Fruit fly (Drosophila melanogaster) whole organism, embryonic: ENCODE data around the gene Rtc1.
A peak's percentile ranks its signal among the peaks of the same experiment; 100 is the strongest.

Experiments used
- B-H1 ChIP-seq: fragments of 200-800 bp; sonication (Bioruptor generic); IDR thresholded peaks from 3 replicates; pipeline ENCODE4 v1.3.6; 2022; ENCODE audit warnings: missing biosample characterization, missing genetic modification characterization
- CG10267 ChIP-seq: fragments of 200-800 bp; sonication (Bioruptor generic); optimal IDR thresholded peaks from 2 replicates; lab custom pipeline; 2018; ENCODE audit warnings: missing biosample characterization, mild to moderate bottlenecking, missing genetic modification characterization, moderate library complexity
- CG10979 ChIP-seq: fragments of 200-800 bp; sonication (Bioruptor generic); optimal IDR thresholded peaks from 2 replicates; lab custom pipeline; 2018; ENCODE audit warnings: missing biosample characterization, mild to moderate bottlenecking, missing genetic modification characterization, moderate library complexity
- CG11247 ChIP-seq: fragments of 200-800 bp; sonication (Bioruptor generic); IDR thresholded peaks from 2 replicates; pipeline ENCODE4 v1.3.6; 2022; ENCODE audit warnings: missing biosample characterization, missing genetic modification characterization
- CG12391 ChIP-seq: fragments of 200-800 bp; sonication (Bioruptor generic); optimal IDR thresholded peaks from 3 replicates; lab custom pipeline; 2018; ENCODE audit warnings: missing biosample characterization, mild to moderate bottlenecking, missing genetic modification characterization, moderate library complexity
- CG12659 ChIP-seq: fragments of 200-800 bp; sonication (Bioruptor generic); optimal IDR thresholded peaks from 3 replicates; lab custom pipeline; 2017; ENCODE audit warnings: mild to moderate bottlenecking, missing biosample characterization, missing genetic modification reagents, missing genetic modification characterization
- CG12769 ChIP-seq: fragments of 200-800 bp; sonication (Bioruptor generic); optimal IDR thresholded peaks from 2 replicates; lab custom pipeline; 2019; ENCODE audit warnings: missing biosample characterization, mild to moderate bottlenecking, missing genetic modification characterization, moderate library complexity
- CG17385 ChIP-seq: fragments of 200-800 bp; sonication (Bioruptor generic); optimal IDR thresholded peaks from 3 replicates; lab custom pipeline; 2018; ENCODE audit warnings: missing biosample characterization, mild to moderate bottlenecking, missing genetic modification characterization
- CG18262 ChIP-seq: fragments of 200-800 bp; optimal IDR thresholded peaks from 3 replicates; lab custom pipeline; 2019; ENCODE audit warnings: missing biosample characterization, mild to moderate bottlenecking, missing genetic modification characterization, moderate library complexity
- CG1832 ChIP-seq: fragments of 200-800 bp; sonication (Bioruptor generic); optimal IDR thresholded peaks from 2 replicates; lab custom pipeline; 2017; ENCODE audit warnings: missing biosample characterization, mild to moderate bottlenecking, missing genetic modification characterization, inconsistent platforms
- CG18619 ChIP-seq: fragments of 200-800 bp; sonication (Bioruptor generic); optimal IDR thresholded peaks from 3 replicates; lab custom pipeline; 2017; ENCODE audit warnings: missing biosample characterization, mild to moderate bottlenecking, missing genetic modification characterization
- CG3163 ChIP-seq: fragments of 200-800 bp; sonication (Bioruptor generic); optimal IDR thresholded peaks from 3 replicates; lab custom pipeline; 2016; ENCODE audit warnings: missing biosample characterization, missing genetic modification characterization
- CG6654 ChIP-seq: fragments of 200-800 bp; sonication (Bioruptor generic); optimal IDR thresholded peaks from 2 replicates; lab custom pipeline; 2017; ENCODE audit warnings: missing biosample characterization, mild to moderate bottlenecking, missing genetic modification characterization
- CG6689 ChIP-seq: fragments of 200-800 bp; sonication (Bioruptor generic); IDR thresholded peaks from 2 replicates; pipeline ENCODE4 v1.3.6; 2022; ENCODE audit warnings: missing biosample characterization, missing genetic modification characterization
- CG9215 ChIP-seq: fragments of 200-800 bp; sonication (Bioruptor generic); IDR thresholded peaks from 2 replicates; pipeline ENCODE4 v1.3.6; 2022; ENCODE audit warnings: missing biosample characterization, missing genetic modification characterization
- CG9797 ChIP-seq: fragments of 200-800 bp; sonication (Bioruptor generic); optimal IDR thresholded peaks from 3 replicates; lab custom pipeline; 2018; ENCODE audit warnings: missing biosample characterization, mild to moderate bottlenecking, missing genetic modification characterization
- CTCF ChIP-seq: fragments of 200-800 bp; sonication (Bioruptor generic); optimal IDR thresholded peaks from 2 replicates; lab custom pipeline; 2017; ENCODE audit warnings: missing biosample characterization, mild to moderate bottlenecking, missing genetic modification characterization, moderate library complexity
- Camta ChIP-seq: fragments of 200-800 bp; sonication (Bioruptor generic); optimal IDR thresholded peaks from 2 replicates; lab custom pipeline; 2016; ENCODE audit warnings: missing biosample characterization, missing genetic modification characterization
- Dll ChIP-seq: fragments of 200-800 bp; sonication (Bioruptor generic); IDR thresholded peaks from 4 replicates; pipeline ENCODE4 v1.3.6; 2022; ENCODE audit warnings: missing biosample characterization, missing genetic modification characterization; ENCODE audit not compliant: partially characterized antibody
- Drgx ChIP-seq: fragments of 200-800 bp; sonication (Bioruptor generic); IDR thresholded peaks from 2 replicates; pipeline ENCODE4 v1.3.6; 2022; ENCODE audit warnings: missing biosample characterization, missing genetic modification characterization
- Fer1 ChIP-seq: fragments of 200-800 bp; sonication (Bioruptor generic); optimal IDR thresholded peaks from 2 replicates; lab custom pipeline; 2017; ENCODE audit warnings: missing biosample characterization, mild to moderate bottlenecking, missing genetic modification characterization
- Fer2 ChIP-seq: fragments of 200-800 bp; sonication (Bioruptor generic); optimal IDR thresholded peaks from 2 replicates; lab custom pipeline; 2018; ENCODE audit warnings: missing biosample characterization, mild to moderate bottlenecking, missing genetic modification characterization, moderate library complexity
- Kr ChIP-seq: fragments of 200-800 bp; sonication (Bioruptor generic); optimal IDR thresholded peaks from 2 replicates; lab custom pipeline; 2017; ENCODE audit warnings: missing biosample characterization, mild to moderate bottlenecking, missing genetic modification characterization
- NfI ChIP-seq: fragments of 200-800 bp; sonication (Bioruptor generic); optimal IDR thresholded peaks from 3 replicates; lab custom pipeline; 2018; ENCODE audit warnings: missing biosample characterization, mild to moderate bottlenecking, missing genetic modification characterization, moderate library complexity
- Oaz ChIP-seq: fragments of 200-800 bp; sonication (Bioruptor generic); IDR thresholded peaks from 2 replicates; pipeline ENCODE4 v1.3.6; 2022; ENCODE audit warnings: missing biosample characterization, missing genetic modification characterization
- Optix ChIP-seq: fragments of 200-800 bp; sonication (Bioruptor generic); IDR thresholded peaks from 3 replicates; pipeline ENCODE4 v1.3.6; 2022; ENCODE audit warnings: missing biosample characterization, missing genetic modification characterization
- Poxn ChIP-seq: fragments of 200-800 bp; sonication (Bioruptor generic); IDR thresholded peaks from 2 replicates; pipeline ENCODE4 v1.3.6; 2022; ENCODE audit warnings: missing biosample characterization, missing genetic modification characterization
- Rx ChIP-seq: fragments of 200-800 bp; sonication (Bioruptor generic); IDR thresholded peaks from 2 replicates; pipeline ENCODE4 v1.3.6; 2022; ENCODE audit warnings: missing biosample characterization, missing genetic modification characterization
- ato ChIP-seq: fragments of 200-800 bp; sonication (Bioruptor generic); IDR thresholded peaks from 2 replicates; pipeline ENCODE4 v1.3.6; 2022; ENCODE audit warnings: missing biosample characterization, missing genetic modification characterization; ENCODE audit not compliant: partially characterized antibody
- chn ChIP-seq: fragments of 200-800 bp; sonication (Bioruptor generic); optimal IDR thresholded peaks from 2 replicates; lab custom pipeline; 2016; ENCODE audit warnings: missing biosample characterization, missing genetic modification characterization
- dpn ChIP-seq, 2 experiments: fragments of 200-800 bp; sonication (Bioruptor generic); optimal IDR thresholded peaks; 3 replicates each; lab custom pipeline; 2016; ENCODE audit warnings: missing biosample characterization in 2 of 2, missing genetic modification characterization in 2 of 2
- dysf ChIP-seq: fragments of 200-800 bp; sonication (Bioruptor generic); IDR thresholded peaks from 3 replicates; pipeline ENCODE4 v1.3.6; 2022; ENCODE audit warnings: missing biosample characterization, missing genetic modification characterization
- emc ChIP-seq: fragments of 200-800 bp; sonication (Bioruptor generic); optimal IDR thresholded peaks from 2 replicates; lab custom pipeline; 2016; ENCODE audit warnings: missing biosample characterization, missing genetic modification characterization
- esg ChIP-seq: fragments of 200-800 bp; sonication (Bioruptor generic); conservative IDR thresholded peaks from 2 replicates; pipeline ENCODE4 v1.3.6; 2022; ENCODE audit warnings: missing biosample characterization, missing genetic modification characterization
- fd96Cb ChIP-seq: fragments of 200-800 bp; sonication (Bioruptor generic); optimal IDR thresholded peaks from 2 replicates; lab custom pipeline; 2018; ENCODE audit warnings: missing biosample characterization, mild to moderate bottlenecking, missing genetic modification characterization, moderate library complexity
- gce ChIP-seq: fragments of 200-800 bp; sonication (Bioruptor generic); IDR thresholded peaks from 3 replicates; pipeline ENCODE4 v1.3.6; 2022; ENCODE audit warnings: missing biosample characterization, missing genetic modification characterization
- gcm ChIP-seq: fragments of 200-800 bp; sonication (Bioruptor generic); optimal IDR thresholded peaks from 2 replicates; lab custom pipeline; 2019; ENCODE audit warnings: missing biosample characterization, mild to moderate bottlenecking, missing genetic modification characterization, moderate library complexity
- gsb ChIP-seq: fragments of 200-800 bp; sonication (Bioruptor generic); IDR thresholded peaks from 2 replicates; pipeline ENCODE4 v1.3.6; 2022; ENCODE audit warnings: missing biosample characterization, missing genetic modification characterization
- gt ChIP-seq: fragments of 200-800 bp; sonication (Bioruptor generic); IDR thresholded peaks from 2 replicates; pipeline ENCODE4 v1.3.6; 2022; ENCODE audit warnings: missing biosample characterization, missing genetic modification characterization
- klu ChIP-seq: fragments of 200-800 bp; sonication (Bioruptor generic); IDR thresholded peaks from 2 replicates; pipeline ENCODE4 v1.3.6; 2022; ENCODE audit warnings: missing biosample characterization, missing genetic modification characterization
- lab ChIP-seq: fragments of 200-800 bp; sonication (Bioruptor generic); optimal IDR thresholded peaks from 3 replicates; lab custom pipeline; 2017; ENCODE audit warnings: missing biosample characterization, missing genetic modification characterization, mild to moderate bottlenecking, moderate library complexity, missing genetic modification reagents
- pita ChIP-seq: fragments of 200-800 bp; sonication (Bioruptor generic); optimal IDR thresholded peaks from 2 replicates; lab custom pipeline; 2017; ENCODE audit warnings: missing biosample characterization, mild to moderate bottlenecking, missing genetic modification characterization
- psq ChIP-seq: fragments of 200-800 bp; sonication (Bioruptor generic); optimal IDR thresholded peaks from 2 replicates; lab custom pipeline; 2017; ENCODE audit warnings: missing biosample characterization, missing genetic modification characterization
- slou ChIP-seq: fragments of 200-800 bp; sonication (Bioruptor generic); optimal IDR thresholded peaks from 3 replicates; lab custom pipeline; 2016; ENCODE audit warnings: missing biosample characterization, missing genetic modification characterization
- sob ChIP-seq: fragments of 200-800 bp; sonication (Bioruptor generic); IDR thresholded peaks from 2 replicates; pipeline ENCODE4 v1.3.6; 2022; ENCODE audit warnings: missing biosample characterization, missing genetic modification characterization
- stwl ChIP-seq: fragments of 200-800 bp; sonication (Bioruptor generic); optimal IDR thresholded peaks from 3 replicates; lab custom pipeline; 2018; ENCODE audit warnings: missing biosample characterization, mild to moderate bottlenecking, missing genetic modification characterization, moderate library complexity
- tna ChIP-seq: fragments of 200-800 bp; sonication (Bioruptor generic); IDR thresholded peaks from 2 replicates; pipeline ENCODE4 v1.3.6; 2022; ENCODE audit warnings: missing biosample characterization, missing genetic modification characterization; ENCODE audit not compliant: partially characterized antibody
- trem ChIP-seq: fragments of 200-800 bp; optimal IDR thresholded peaks from 3 replicates; lab custom pipeline; 2019; ENCODE audit warnings: missing biosample characterization, mild to moderate bottlenecking, missing genetic modification characterization, moderate library complexity
- vfl ChIP-seq: fragments of 200-800 bp; sonication (Bioruptor generic); optimal IDR thresholded peaks from 2 replicates; lab custom pipeline; 2016; ENCODE audit warnings: missing biosample characterization, missing genetic modification characterization
- wdn ChIP-seq: fragments of 200-800 bp; sonication (Bioruptor generic); IDR thresholded peaks from 2 replicates; pipeline ENCODE4 v1.3.6; 2022; ENCODE audit warnings: missing biosample characterization, missing genetic modification characterization

Gene Rtc1

dm6 chrX:13764397-13765119 is 7.6 kb downstream of the Rtc1 start (continued):
- peak; percentile 41; the same call in 1 of the 2 replicates for TF ChIP-seq esg (GFP tag; lab: Robert Waterston, UW)
- TF ChIP-seq Optix (GFP tag; lab: Robert Waterston, UW) = peak; percentile 61; the same call in 2 of the 3 replicates
- no peak for TF ChIP-seq gce (GFP tag; lab: Robert Waterston, UW)
- peak; percentile 13 for TF ChIP-seq trem (tag; lab: Kevin White, UChicago)
- TF ChIP-seq NfI = peak; percentile 11
- TF ChIP-seq CG1832 (GFP tag; lab: Kevin White, UChicago) = no peak
- no peak for TF ChIP-seq klu (GFP tag; lab: Robert Waterston, UW)
- TF ChIP-seq Rx (GFP tag; lab: Robert Waterston, UW) = peak; percentile 8; the same call in 1 of the 2 replicates
- no peak for TF ChIP-seq gt
- TF ChIP-seq CG6689 (GFP tag; lab: Robert Waterston, UW) = peak; percentile 49
- peak; percentile 38 for TF ChIP-seq CG12659 (GFP tag; lab: Kevin White, UChicago)
- TF ChIP-seq CG12391 (tag; lab: Kevin White, UChicago) = peak; percentile 62
- peak; percentile 55 for TF ChIP-seq lab (GFP tag; lab: Kevin White, UChicago)
- peak; percentile 19; the same call in 1 of the 2 replicates for TF ChIP-seq CG11247 (GFP tag; lab: Robert Waterston, UW)
- TF ChIP-seq Dll (GFP tag; lab: Robert Waterston, UW) = no peak
- TF ChIP-seq CG10979 (tag; lab: Kevin White, UChicago) = peak; percentile 53
- TF ChIP-seq Kr = no peak
- no peak for TF ChIP-seq psq (GFP tag; lab: Kevin White, UChicago)
- no peak for TF ChIP-seq CG18619 (GFP tag; lab: Kevin White, UChicago)
- TF ChIP-seq stwl (tag; lab: Kevin White, UChicago) = no peak
- no peak for TF ChIP-seq chn
- TF ChIP-seq CG9215 (GFP tag; lab: Robert Waterston, UW) = no peak
- TF ChIP-seq slou (GFP tag; lab: Kevin White, UChicago) = no peak
- no peak for TF ChIP-seq CTCF
- no peak for TF ChIP-seq ato (GFP tag; lab: Robert Waterston, UW)
- TF ChIP-seq CG10267 (tag; lab: Kevin White, UChicago) = peak; percentile 28
- TF ChIP-seq emc (GFP tag; lab: Kevin White, UChicago) = no peak
- TF ChIP-seq vfl = no peak
- TF ChIP-seq Drgx = peak; percentile 69
- TF ChIP-seq dpn (GFP tag; optimal IDR thresholded peaks at IDR 0.05; lab: Kevin White, UChicago) = peak in 1 of 2 experiments; percentile 55
- TF ChIP-seq B-H1 (GFP tag; lab: Robert Waterston, UW) = peak; percentile 44; the same call in 1 of the 3 replicates
- TF ChIP-seq sob (GFP tag; lab: Robert Waterston, UW) = 0 out of 2 replicates have a peak, but pooled peaks have one; percentile 62
- 0 out of 2 replicates have a peak, but pooled peaks have one; percentile 34 for TF ChIP-seq wdn (GFP tag; lab: Robert Waterston, UW)
- TF ChIP-seq fd96Cb = peak; percentile 50
- TF ChIP-seq CG3163 (GFP tag; lab: Kevin White, UChicago) = no peak
- TF ChIP-seq CG17385 (GFP tag; lab: Kevin White, UChicago) = peak; percentile 25
- TF ChIP-seq pita (GFP tag; lab: Kevin White, UChicago) = no peak
- TF ChIP-seq CG12769 (tag; lab: Kevin White, UChicago) = no peak
- no peak for TF ChIP-seq CG6654 (GFP tag; lab: Kevin White, UChicago)
- TF ChIP-seq Fer2 (tag; lab: Kevin White, UChicago) = no peak
- peak; percentile 45 for TF ChIP-seq Fer1 (GFP tag; lab: Kevin White, UChicago)
- no peak for TF ChIP-seq Poxn (GFP tag; lab: Robert Waterston, UW)
- TF ChIP-seq Camta (GFP tag; lab: Kevin White, UChicago) = no peak
- TF ChIP-seq tna (GFP tag; lab: Robert Waterston, UW) = no peak
- peak; percentile 46; the same call in 1 of the 2 replicates for TF ChIP-seq Oaz (GFP tag; lab: Robert Waterston, UW)
- no peak for TF ChIP-seq gcm
- TF ChIP-seq dysf (GFP tag; lab: Robert Waterston, UW) = peak; percentile 61; the same call in 2 of the 3 replicates
- no peak for TF ChIP-seq CG9797 (GFP tag; lab: Kevin White, UChicago)
- TF ChIP-seq gsb (GFP tag; lab: Robert Waterston, UW) = no peak
- TF ChIP-seq CG18262 (tag; lab: Kevin White, UChicago) = peak; percentile 49
